Worm (Caenorhabditis elegans) whole organism, early embryonic: ENCODE results near the gene srh-75.

Source experiments
- B0310.2 ChIP-seq: sonication (generic microtip); optimal IDR thresholded peaks from 2 replicates; lab custom pipeline; 2016; ENCODE audit warnings: mild to moderate bottlenecking, missing genetic modification characterization, missing compliant biosample characterization
- ama-1 ChIP-seq: fragments of 150-350 bp; optimal IDR thresholded peaks from 2 replicates; lab custom pipeline; 2014
- ceh-13 ChIP-seq: fragments of 200-800 bp; sonication (Bioruptor generic); optimal IDR thresholded peaks from 2 replicates; lab custom pipeline; 2018; ENCODE audit warnings: mild to moderate bottlenecking, missing genetic modification characterization, missing compliant biosample characterization

DNA sequence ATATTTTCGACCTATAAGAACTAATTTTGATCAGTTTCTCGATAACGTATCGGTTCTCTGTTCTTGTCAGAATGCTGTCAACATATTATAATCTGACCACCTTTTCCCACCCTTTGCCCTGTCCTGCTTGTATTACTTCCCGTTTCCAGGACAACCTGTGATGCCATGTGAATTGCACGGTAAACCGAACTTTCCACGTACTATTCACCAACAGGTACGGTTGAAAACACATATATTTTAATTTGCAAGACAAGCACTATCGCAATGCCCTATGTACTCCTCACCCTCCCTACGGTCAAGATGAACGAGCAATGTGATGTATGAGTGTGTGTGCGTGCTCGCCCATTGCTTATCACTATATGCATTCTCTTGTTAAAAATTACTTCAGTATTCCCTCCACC is 47.8 kb downstream of the srh-75 start:
- TF ChIP-seq ama-1 (lab: Kevin White, UChicago) (no peak), B0310.2 (no peak), ceh-13 (GFP tag; lab: Kevin White, UChicago) (no peak)
